Fruit fly (Drosophila melanogaster): ENCODE data around the gene NPFR.

dm6 chr3R:6170737-6171136 lies 16.4 kb upstream of the NPFR start:
- TF ChIP-seq otp (GFP tag; IDR thresholded peaks at IDR 0.05) = no peak
- no peak for TF ChIP-seq gce (GFP tag; IDR thresholded peaks at IDR 0.05)
- TF ChIP-seq CG14860 (GFP tag; IDR thresholded peaks at IDR 0.05; ENCODE audit: partially characterized antibody) = no peak
- TF ChIP-seq CG10654 (GFP tag; optimal IDR thresholded peaks at IDR 0.05) = no peak
- no peak for TF ChIP-seq CG11398 (GFP tag; optimal IDR thresholded peaks at IDR 0.05)
- no peak for TF ChIP-seq CG10462 (GFP tag; optimal IDR thresholded peaks at IDR 0.05)
- TF ChIP-seq Sry-β (GFP tag; optimal IDR thresholded peaks at IDR 0.05) = no peak
- TF ChIP-seq prd (optimal IDR thresholded peaks at IDR 0.05) = peak in 1 of 2 experiments; percentile 63
- TF ChIP-seq prd (GFP tag; IDR thresholded peaks at IDR 0.05) = no peak
- no peak for TF ChIP-seq CG34376 (GFP tag; optimal IDR thresholded peaks at IDR 0.05)
- TF ChIP-seq corto (GFP tag; optimal IDR thresholded peaks at IDR 0.05) = no peak
- TF ChIP-seq Myb (GFP tag; optimal IDR thresholded peaks at IDR 0.05) = peak; percentile 76
- no peak for TF ChIP-seq Spps (tag; optimal IDR thresholded peaks at IDR 0.05)
- TF ChIP-seq z (GFP tag; IDR thresholded peaks at IDR 0.05) = no peak

All from whole organism, embryonic.